Fruit fly (Drosophila melanogaster) whole organism, embryonic: Measurements from ENCODE around the gene CG42299.

Source experiments
- Awh ChIP-seq: fragments of 200-800 bp; sonication (Bioruptor generic); IDR thresholded peaks from 2 replicates; pipeline ENCODE4, ENCODE4 v1.3.6; 2022; ENCODE audit warnings: missing biosample characterization, missing genetic modification characterization
- Bteb2 ChIP-seq: fragments of 200-800 bp; sonication (Bioruptor generic); optimal IDR thresholded peaks from 2 replicates; lab custom pipeline; 2016; ENCODE audit warnings: missing biosample characterization, missing genetic modification characterization
- CG12744 ChIP-seq: fragments of 200-800 bp; sonication (Bioruptor generic); optimal IDR thresholded peaks from 2 replicates; lab custom pipeline; 2016; ENCODE audit warnings: missing biosample characterization, missing genetic modification characterization
- CG42726 ChIP-seq: fragments of 200-800 bp; sonication (Bioruptor generic); IDR thresholded peaks from 2 replicates; pipeline ENCODE4 v1.3.6; 2022; ENCODE audit warnings: missing biosample characterization, missing genetic modification characterization; ENCODE audit not compliant: partially characterized antibody
- CG6683 ChIP-seq: fragments of 200-800 bp; sonication (Bioruptor generic); optimal IDR thresholded peaks from 2 replicates; lab custom pipeline; 2017; ENCODE audit warnings: missing biosample characterization, mild to moderate bottlenecking, missing genetic modification characterization, missing genetic modification reagents
- CG7556 ChIP-seq: fragments of 200-800 bp; sonication (Bioruptor generic); optimal IDR thresholded peaks from 2 replicates; lab custom pipeline; 2017; ENCODE audit warnings: missing biosample characterization, mild to moderate bottlenecking, missing genetic modification characterization
- NfI ChIP-seq: fragments of 200-800 bp; sonication (Bioruptor generic); optimal IDR thresholded peaks from 3 replicates; lab custom pipeline; 2018; ENCODE audit warnings: missing biosample characterization, mild to moderate bottlenecking, missing genetic modification characterization, moderate library complexity
- crp ChIP-seq, 2 experiments: fragments of 200-800 bp; sonication (Bioruptor generic); optimal IDR thresholded peaks; 2 replicates in 1 of 2; 3 replicates in 1 of 2; lab custom pipeline; 2017; ENCODE audit warnings: missing biosample characterization in 2 of 2, missing genetic modification characterization in 2 of 2, mild to moderate bottlenecking in 1 of 2, moderate library complexity in 1 of 2
- gt ChIP-seq: fragments of 200-800 bp; sonication (Bioruptor generic); IDR thresholded peaks from 2 replicates; pipeline ENCODE4 v1.3.6; 2022; ENCODE audit warnings: missing biosample characterization, missing genetic modification characterization

- TF ChIP-seq NfI (GFP tag; lab: Kevin White, UChicago) (no peak), gt (GFP tag; lab: Robert Waterston, UW) (no peak), Bteb2 (no peak), CG6683 (GFP tag; lab: Kevin White, UChicago) (no peak), CG7556 (no peak), crp (GFP tag; optimal IDR thresholded peaks at IDR 0.05; lab: Kevin White, UChicago) (no peak), CG12744 (GFP tag; lab: Kevin White, UChicago) (no peak), Awh (GFP tag; lab: Robert Waterston, UW) (no peak), CG42726 (GFP tag; lab: Robert Waterston, UW) (no peak)
These were observed 8.5 kb upstream of the CG42299 start for dm6 chrX:15583842-15584441.
